Fruit fly (Drosophila melanogaster) whole organism, embryonic: ENCODE data around the gene Eig71Ej.
A peak's percentile ranks its signal among the peaks of the same experiment; 100 is the strongest.

Source experiments
- Bteb2 ChIP-seq: fragments of 200-800 bp; sonication (Bioruptor generic); optimal IDR thresholded peaks from 2 replicates; lab custom pipeline; 2016; ENCODE audit warnings: missing biosample characterization, missing genetic modification characterization
- CG10267 ChIP-seq: fragments of 200-800 bp; sonication (Bioruptor generic); optimal IDR thresholded peaks from 2 replicates; lab custom pipeline; 2018; ENCODE audit warnings: missing biosample characterization, mild to moderate bottlenecking, missing genetic modification characterization, moderate library complexity
- CG10274 ChIP-seq: fragments of 200-800 bp; sonication (Bioruptor generic); optimal IDR thresholded peaks from 3 replicates; lab custom pipeline; 2017; ENCODE audit warnings: missing biosample characterization, mild to moderate bottlenecking, missing genetic modification characterization
- CG10366 ChIP-seq: fragments of 200-800 bp; sonication (Bioruptor generic); IDR thresholded peaks from 2 replicates; pipeline ENCODE4 v1.3.6; 2022; ENCODE audit warnings: missing biosample characterization, missing genetic modification characterization
- CG11456 ChIP-seq: fragments of 200-800 bp; sonication (Bioruptor generic); IDR thresholded peaks from 3 replicates; pipeline ENCODE4 v1.3.6; 2022; ENCODE audit warnings: missing biosample characterization, missing genetic modification characterization
- CG12659 ChIP-seq: fragments of 200-800 bp; sonication (Bioruptor generic); optimal IDR thresholded peaks from 3 replicates; lab custom pipeline; 2017; ENCODE audit warnings: mild to moderate bottlenecking, missing biosample characterization, missing genetic modification reagents, missing genetic modification characterization
- CG13296 ChIP-seq: fragments of 200-800 bp; sonication (Bioruptor generic); optimal IDR thresholded peaks from 3 replicates; lab custom pipeline; 2018; ENCODE audit warnings: missing biosample characterization, mild to moderate bottlenecking, missing genetic modification characterization
- CG14441 ChIP-seq: fragments of 200-800 bp; sonication (Bioruptor generic); IDR thresholded peaks from 2 replicates; pipeline ENCODE4 v1.3.6; 2022; ENCODE audit warnings: missing biosample characterization, missing genetic modification characterization
- CG14710 ChIP-seq: fragments of 200-800 bp; sonication (Bioruptor generic); optimal IDR thresholded peaks from 3 replicates; lab custom pipeline; 2019; ENCODE audit warnings: missing biosample characterization, mild to moderate bottlenecking, missing genetic modification characterization, moderate library complexity
- CG15514 ChIP-seq: fragments of 200-800 bp; sonication (Bioruptor generic); optimal IDR thresholded peaks from 3 replicates; lab custom pipeline; 2017; ENCODE audit warnings: missing biosample characterization, missing genetic modification characterization, mild to moderate bottlenecking, moderate library complexity, missing genetic modification reagents
- CG15696 ChIP-seq: fragments of 200-800 bp; sonication (Bioruptor generic); optimal IDR thresholded peaks from 2 replicates; lab custom pipeline; 2019; ENCODE audit warnings: missing biosample characterization, mild to moderate bottlenecking, missing genetic modification characterization, moderate library complexity
- CG1603 ChIP-seq: fragments of 200-800 bp; sonication (Bioruptor generic); optimal IDR thresholded peaks from 2 replicates; lab custom pipeline; 2019; ENCODE audit warnings: missing biosample characterization, mild to moderate bottlenecking, missing genetic modification characterization, moderate library complexity
- CG16779 ChIP-seq: fragments of 200-800 bp; sonication (Bioruptor generic); IDR thresholded peaks from 2 replicates; pipeline ENCODE4 v1.3.6; 2022; ENCODE audit warnings: missing biosample characterization, missing genetic modification characterization
- CG30020 ChIP-seq: fragments of 200-800 bp; optimal IDR thresholded peaks from 2 replicates; lab custom pipeline; 2019; ENCODE audit warnings: missing biosample characterization, mild to moderate bottlenecking, missing genetic modification characterization, moderate library complexity
- CG30431 ChIP-seq: fragments of 200-800 bp; sonication (Bioruptor generic); optimal IDR thresholded peaks from 2 replicates; lab custom pipeline; 2017; ENCODE audit warnings: missing biosample characterization, missing genetic modification characterization
- CG32772 ChIP-seq: fragments of 200-800 bp; sonication (Bioruptor generic); IDR thresholded peaks from 2 replicates; pipeline ENCODE4 v1.3.6; 2022; ENCODE audit warnings: missing biosample characterization, missing genetic modification characterization
- CG34376 ChIP-seq: fragments of 200-800 bp; sonication (Bioruptor generic); optimal IDR thresholded peaks from 2 replicates; lab custom pipeline; 2018; ENCODE audit warnings: missing biosample characterization, mild to moderate bottlenecking, missing genetic modification characterization
- CG3995 ChIP-seq: fragments of 200-800 bp; sonication (Bioruptor generic); optimal IDR thresholded peaks from 3 replicates; lab custom pipeline; 2016; ENCODE audit warnings: missing biosample characterization, missing genetic modification characterization
- CG6175 ChIP-seq: fragments of 200-800 bp; sonication (Bioruptor generic); IDR thresholded peaks from 3 replicates; pipeline ENCODE4 v1.3.6; 2022; ENCODE audit warnings: missing biosample characterization, missing genetic modification characterization
- CG8359 ChIP-seq: fragments of 200-800 bp; sonication (Bioruptor generic); optimal IDR thresholded peaks from 2 replicates; lab custom pipeline; 2017; ENCODE audit warnings: missing biosample characterization, mild to moderate bottlenecking, missing genetic modification characterization, borderline replicate concordance
- CG8478 ChIP-seq: fragments of >200 bp; optimal IDR thresholded peaks from 2 replicates; lab custom pipeline; 2018
- CG9727 ChIP-seq: fragments of 200-800 bp; sonication (Bioruptor generic); optimal IDR thresholded peaks from 3 replicates; lab custom pipeline; 2017; ENCODE audit warnings: missing biosample characterization, mild to moderate bottlenecking, missing genetic modification characterization
- D19A ChIP-seq: fragments of 200-800 bp; optimal IDR thresholded peaks from 3 replicates; lab custom pipeline; 2019; ENCODE audit warnings: missing biosample characterization, mild to moderate bottlenecking, missing genetic modification characterization, moderate library complexity
- Dp ChIP-seq: fragments of 200-800 bp; sonication (Bioruptor generic); optimal IDR thresholded peaks from 2 replicates; lab custom pipeline; 2018; ENCODE audit warnings: missing biosample characterization, mild to moderate bottlenecking, missing genetic modification characterization, moderate library complexity
- Gug ChIP-seq: fragments of 200-800 bp; sonication (Bioruptor generic); IDR thresholded peaks from 4 replicates; pipeline ENCODE4 v1.3.6; 2022; ENCODE audit warnings: missing biosample characterization, missing genetic modification characterization
- HLHmδ ChIP-seq: fragments of 200-800 bp; sonication (Bioruptor generic); optimal IDR thresholded peaks from 2 replicates; lab custom pipeline; 2018; ENCODE audit warnings: missing biosample characterization, mild to moderate bottlenecking, missing genetic modification characterization, moderate library complexity
- MTF-1 ChIP-seq: fragments of 200-800 bp; sonication (Bioruptor generic); optimal IDR thresholded peaks from 2 replicates; lab custom pipeline; 2018; ENCODE audit warnings: missing biosample characterization, mild to moderate bottlenecking, missing genetic modification characterization, borderline replicate concordance
- Mad ChIP-seq: fragments of 200-800 bp; sonication (Bioruptor generic); optimal IDR thresholded peaks from 2 replicates; lab custom pipeline; 2016; ENCODE audit warnings: missing biosample characterization, missing genetic modification characterization
- Mrtf ChIP-seq: fragments of 200-800 bp; sonication (Bioruptor generic); IDR thresholded peaks from 3 replicates; pipeline ENCODE4 v1.3.6; 2022; ENCODE audit warnings: missing biosample characterization, missing genetic modification characterization
- NC2α ChIP-seq: fragments of 200-800 bp; sonication (Bioruptor generic); optimal IDR thresholded peaks from 2 replicates; lab custom pipeline; 2016; ENCODE audit warnings: missing biosample characterization, missing genetic modification characterization
- Scr ChIP-seq: fragments of 200-800 bp; sonication (Bioruptor generic); IDR thresholded peaks from 2 replicates; pipeline ENCODE4 v1.3.6; 2022; ENCODE audit warnings: missing biosample characterization, missing genetic modification characterization; ENCODE audit not compliant: partially characterized antibody
- Side ChIP-seq: fragments of 200-800 bp; sonication (Bioruptor generic); optimal IDR thresholded peaks from 2 replicates; lab custom pipeline; 2016; ENCODE audit warnings: missing biosample characterization, missing genetic modification characterization
- Trl ChIP-seq, 3 experiments: fragments of >200 bp in 2 of 3; fragments of 200-800 bp in 1 of 3; sonication (Bioruptor generic) in 1 of 3; optimal IDR thresholded peaks; 2 replicates in 1 of 3; 3 replicates in 2 of 3; lab custom pipeline; 2016 to 2017; ENCODE audit warnings: missing biosample characterization in 1 of 3, missing genetic modification characterization in 1 of 3
- Vsx1 ChIP-seq: fragments of 200-800 bp; sonication (Bioruptor generic); optimal IDR thresholded peaks from 2 replicates; lab custom pipeline; 2017; ENCODE audit warnings: missing biosample characterization, mild to moderate bottlenecking, missing genetic modification characterization, missing genetic modification reagents
- bigmax ChIP-seq: fragments of 200-800 bp; sonication (Bioruptor generic); optimal IDR thresholded peaks from 2 replicates; lab custom pipeline; 2018; ENCODE audit warnings: missing biosample characterization, mild to moderate bottlenecking, missing genetic modification characterization
- caup ChIP-seq: fragments of 200-800 bp; sonication (Bioruptor generic); optimal IDR thresholded peaks from 3 replicates; lab custom pipeline; 2017; ENCODE audit warnings: missing biosample characterization, mild to moderate bottlenecking, missing genetic modification characterization, moderate library complexity; ENCODE audit not compliant: severe bottlenecking
- da ChIP-seq: fragments of 200-800 bp; sonication (Bioruptor generic); optimal IDR thresholded peaks from 2 replicates; lab custom pipeline; 2016; ENCODE audit warnings: missing biosample characterization, missing genetic modification characterization
- dmrt11E ChIP-seq: fragments of 200-800 bp; sonication (Bioruptor generic); optimal IDR thresholded peaks from 3 replicates; lab custom pipeline; 2018; ENCODE audit warnings: missing biosample characterization, mild to moderate bottlenecking, missing genetic modification characterization, moderate library complexity
- esg ChIP-seq: fragments of 200-800 bp; sonication (Bioruptor generic); conservative IDR thresholded peaks from 2 replicates; pipeline ENCODE4 v1.3.6; 2022; ENCODE audit warnings: missing biosample characterization, missing genetic modification characterization
- gcm ChIP-seq: fragments of 200-800 bp; sonication (Bioruptor generic); optimal IDR thresholded peaks from 2 replicates; lab custom pipeline; 2019; ENCODE audit warnings: missing biosample characterization, mild to moderate bottlenecking, missing genetic modification characterization, moderate library complexity
- hb ChIP-seq: fragments of 200-800 bp; sonication (Bioruptor generic); IDR thresholded peaks from 3 replicates; pipeline ENCODE4 v1.3.6; 2022; ENCODE audit warnings: missing biosample characterization, missing genetic modification characterization; ENCODE audit not compliant: partially characterized antibody
- mam ChIP-seq: fragments of 200-800 bp; sonication (Bioruptor generic); optimal IDR thresholded peaks from 3 replicates; lab custom pipeline; 2016; ENCODE audit warnings: missing biosample characterization, missing genetic modification characterization
- otp ChIP-seq: fragments of 200-800 bp; sonication (Bioruptor generic); IDR thresholded peaks from 3 replicates; pipeline ENCODE4, ENCODE4 v1.3.6; 2022; ENCODE audit warnings: missing biosample characterization, missing genetic modification characterization
- pnt ChIP-seq: fragments of 200-800 bp; sonication (Bioruptor generic); optimal IDR thresholded peaks from 3 replicates; lab custom pipeline; 2016; ENCODE audit warnings: missing biosample characterization, missing genetic modification characterization
- repo ChIP-seq: fragments of 200-800 bp; sonication (Bioruptor generic); optimal IDR thresholded peaks from 2 replicates; lab custom pipeline; 2016; ENCODE audit warnings: missing biosample characterization, missing genetic modification characterization
- schlank ChIP-seq: fragments of 200-800 bp; sonication (Bioruptor generic); optimal IDR thresholded peaks from 2 replicates; lab custom pipeline; 2018; ENCODE audit warnings: missing biosample characterization, mild to moderate bottlenecking, missing genetic modification characterization
- sisA ChIP-seq: fragments of 200-800 bp; sonication (Bioruptor generic); IDR thresholded peaks from 2 replicates; pipeline ENCODE4 v1.3.6; 2022; ENCODE audit warnings: missing biosample characterization, missing genetic modification characterization
- tll ChIP-seq, 2 experiments: fragments of 200-800 bp in 1 of 2; fragments of >200 bp in 1 of 2; sonication (Bioruptor generic) in 1 of 2; optimal IDR thresholded peaks; 2 replicates each; lab custom pipeline; 2017 to 2019; ENCODE audit warnings: missing biosample characterization in 2 of 2, missing genetic modification characterization in 2 of 2, mild to moderate bottlenecking in 1 of 2, moderate library complexity in 1 of 2
- zfh1 ChIP-seq: fragments of 200-800 bp; sonication (Bioruptor generic); IDR thresholded peaks from 3 replicates; pipeline ENCODE4 v1.3.6; 2022; ENCODE audit warnings: missing biosample characterization, missing genetic modification characterization

Eig71Ej gene

DNA sequence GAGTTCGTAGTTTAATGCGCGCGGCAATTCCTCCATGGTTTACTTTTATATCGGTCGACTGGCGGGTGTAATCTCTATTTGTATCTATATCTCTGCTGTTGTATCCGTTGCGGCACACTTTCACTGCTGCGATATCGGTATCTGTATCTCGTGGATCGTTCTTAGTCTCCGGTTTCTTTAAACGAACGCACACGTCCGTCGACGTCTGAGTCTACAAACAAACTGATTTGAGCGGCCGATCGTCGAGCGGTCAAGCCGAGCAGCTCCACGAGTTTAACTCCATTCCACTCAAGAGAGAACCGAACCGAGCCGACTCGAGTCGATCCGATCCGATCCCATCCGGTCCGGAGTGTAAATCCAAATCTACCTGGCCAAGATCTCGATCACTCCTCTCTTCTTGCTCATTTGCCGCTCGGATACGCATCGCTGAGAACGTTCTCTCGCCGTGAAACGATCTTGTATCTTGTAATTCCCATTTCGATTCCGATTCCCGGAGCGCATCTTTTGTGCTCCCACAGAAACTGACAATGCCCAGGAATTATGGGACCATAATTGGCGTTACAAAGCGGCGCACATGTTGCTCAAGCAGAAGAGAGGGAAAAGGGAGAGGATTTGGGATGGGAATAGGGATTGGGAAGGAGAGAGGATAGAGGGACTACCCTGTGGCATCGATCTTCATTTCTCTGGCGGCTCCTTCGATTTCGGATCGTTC, 39.0 kb upstream of the Eig71Ej start, which contains the start of gene comm2 (continued):
- TF ChIP-seq caup (GFP tag; lab: Kevin White, UChicago) (no peak), NC2α (no peak), CG16779 (GFP tag; lab: Robert Waterston, UW) (no peak), esg (GFP tag; lab: Robert Waterston, UW) (no peak), CG10274 (no peak), CG34376 (GFP tag; lab: Kevin White, UChicago) (no peak), pnt (GFP tag; lab: Kevin White, UChicago) (no peak), schlank (no peak), CG32772 (no peak), D19A (tag; lab: Kevin White, UChicago) (peak; percentile 8), CG11456 (GFP tag; lab: Robert Waterston, UW) (no peak), CG12659 (GFP tag; lab: Kevin White, UChicago) (no peak), CG3995 (GFP tag; lab: Kevin White, UChicago) (no peak), hb (no peak), da (no peak), bigmax (GFP tag; lab: Kevin White, UChicago) (no peak), CG30020 (tag; lab: Kevin White, UChicago) (no peak), CG9727 (GFP tag; lab: Kevin White, UChicago) (no peak), CG14441 (no peak), CG8478 (lab: Kevin White, UChicago) (no peak), CG13296 (GFP tag; lab: Kevin White, UChicago) (no peak), tll (GFP tag; optimal IDR thresholded peaks at IDR 0.05; lab: Kevin White, UChicago) (peak in 1 of 2 experiments; percentile 47), mam (GFP tag; lab: Kevin White, UChicago) (no peak), dmrt11E (tag; lab: Kevin White, UChicago) (no peak), CG14710 (tag; lab: Kevin White, UChicago) (no peak), HLHmδ (GFP tag; lab: Kevin White, UChicago) (peak; percentile 73), Dp (GFP tag; lab: Kevin White, UChicago) (no peak), CG6175 (GFP tag; lab: Robert Waterston, UW) (no peak), sisA (no peak), CG10366 (no peak), Mad (GFP tag; lab: Kevin White, UChicago) (peak; percentile 14), Mrtf (GFP tag; lab: Robert Waterston, UW) (no peak), CG10267 (tag; lab: Kevin White, UChicago) (no peak), Gug (GFP tag; lab: Robert Waterston, UW) (no peak), CG8359 (GFP tag; lab: Kevin White, UChicago) (no peak), otp (0 out of 3 replicates have a peak, but pooled peaks have one; percentile 50), CG30431 (GFP tag; lab: Kevin White, UChicago) (no peak), CG1603 (no peak), Bteb2 (GFP tag; lab: Kevin White, UChicago) (no peak), CG15696 (no peak), gcm (GFP tag; lab: Kevin White, UChicago) (peak; percentile 8), CG15514 (no peak), Trl (optimal IDR thresholded peaks at IDR 0.05; lab: Kevin White, UChicago) (peak; percentile 83 to 93), Trl (GFP tag; optimal IDR thresholded peaks at IDR 0.05; lab: Kevin White, UChicago) (no peak), MTF-1 (GFP tag; lab: Kevin White, UChicago) (peak; percentile 33), Vsx1 (GFP tag; lab: Kevin White, UChicago) (no peak), Scr (peak; percentile 51; the same call in 1 of the 2 replicates), repo (GFP tag; lab: Kevin White, UChicago) (no peak), Side (GFP tag; lab: Kevin White, UChicago) (peak; percentile 18), zfh1 (no peak)
